Worm (Caenorhabditis elegans): ENCODE data around the gene arf-1.

Gene arf-1

DNA sequence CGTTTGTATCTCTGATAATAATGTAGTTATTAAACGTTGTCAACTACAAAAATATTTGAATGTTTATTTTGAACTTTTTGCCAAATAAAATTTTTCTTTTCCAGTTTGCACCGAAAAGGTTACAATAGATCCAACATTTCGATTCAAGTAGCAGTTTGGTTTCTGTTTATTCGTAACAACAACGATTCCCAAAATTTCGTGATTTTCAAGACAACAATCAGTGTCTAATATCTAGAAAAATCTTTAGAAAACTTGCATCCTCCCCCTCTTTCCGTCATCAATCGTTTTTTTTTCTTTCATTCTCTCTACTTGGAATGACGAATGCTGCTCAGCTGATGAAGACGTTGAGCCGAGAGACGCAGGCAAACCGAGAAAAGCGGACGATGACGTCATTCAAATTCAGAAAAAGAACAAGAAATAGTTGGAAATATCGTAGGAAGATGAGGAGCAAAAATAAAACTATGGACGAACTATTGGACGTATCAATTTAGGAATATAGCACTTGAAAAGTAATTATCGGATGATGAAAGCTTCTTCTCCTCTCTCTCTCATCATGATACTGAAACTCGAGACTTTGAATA lies 43.9 kb downstream of the arf-1 start (continued):
- TF ChIP-seq lsy-2 (tag; optimal IDR thresholded peaks at IDR 0.05): peak; percentile 58 to 66
- no peak for TF ChIP-seq daf-16 (GFP tag; optimal IDR thresholded peaks at IDR 0.05)
- TF ChIP-seq daf-16 (tag; optimal IDR thresholded peaks at IDR 0.05): no peak
- TF ChIP-seq gei-8 (GFP tag; optimal IDR thresholded peaks at IDR 0.05): no peak
- no peak for TF ChIP-seq zfp-2 (tag; optimal IDR thresholded peaks at IDR 0.05)
- no peak for TF ChIP-seq mdt-29 (GFP tag; IDR thresholded peaks at IDR 0.05)
- no peak for TF ChIP-seq attf-4 (tag; optimal IDR thresholded peaks at IDR 0.05)
- TF ChIP-seq ama-1 (optimal IDR thresholded peaks at IDR 0.05): no peak
- peak; percentile 44; the same call in 1 of the 2 replicates for TF ChIP-seq hmg-1.1 (GFP tag; IDR thresholded peaks at IDR 0.05)
- TF ChIP-seq ctbp-1 (GFP tag; IDR thresholded peaks at IDR 0.05): peak; percentile 84
- no peak for TF ChIP-seq arid-1 (GFP tag; conservative IDR thresholded peaks at IDR 0.05)
- no peak for TF ChIP-seq set-16 (GFP tag; IDR thresholded peaks at IDR 0.05)
- no peak for TF ChIP-seq Y105C5A.15 (GFP tag; IDR thresholded peaks at IDR 0.05)
- TF ChIP-seq ceh-62 (tag; optimal IDR thresholded peaks at IDR 0.05): no peak
- no peak for TF ChIP-seq tag-97 (GFP tag; IDR thresholded peaks at IDR 0.05)
- no peak for TF ChIP-seq spr-1 (tag; optimal IDR thresholded peaks at IDR 0.05)
- 0 out of 2 replicates have a peak, but pooled peaks have one; percentile 28 for TF ChIP-seq zfp-3 (GFP tag; conservative IDR thresholded peaks at IDR 0.05)
- no peak for TF ChIP-seq ztf-11 (tag; optimal IDR thresholded peaks at IDR 0.05)
- no peak for TF ChIP-seq lin-38 (GFP tag; IDR thresholded peaks at IDR 0.05)
- TF ChIP-seq jun-1 (tag; optimal IDR thresholded peaks at IDR 0.05): no peak
- no peak for TF ChIP-seq dve-1 (tag; optimal IDR thresholded peaks at IDR 0.05; ENCODE audit: insufficient read depth)
- no peak for TF ChIP-seq aly-2 (tag; optimal IDR thresholded peaks at IDR 0.05)
- peak; percentile 59 for TF ChIP-seq mep-1 (tag; optimal IDR thresholded peaks at IDR 0.05)
- TF ChIP-seq skn-1 (tag; optimal IDR thresholded peaks at IDR 0.05): no peak
- no peak for TF ChIP-seq lim-7 (GFP tag; IDR thresholded peaks at IDR 0.05)
- TF ChIP-seq mdl-1 (tag; optimal IDR thresholded peaks at IDR 0.05): no peak
- peak; percentile 64 for TF ChIP-seq hlh-11 (tag; optimal IDR thresholded peaks at IDR 0.05)

DNA sequence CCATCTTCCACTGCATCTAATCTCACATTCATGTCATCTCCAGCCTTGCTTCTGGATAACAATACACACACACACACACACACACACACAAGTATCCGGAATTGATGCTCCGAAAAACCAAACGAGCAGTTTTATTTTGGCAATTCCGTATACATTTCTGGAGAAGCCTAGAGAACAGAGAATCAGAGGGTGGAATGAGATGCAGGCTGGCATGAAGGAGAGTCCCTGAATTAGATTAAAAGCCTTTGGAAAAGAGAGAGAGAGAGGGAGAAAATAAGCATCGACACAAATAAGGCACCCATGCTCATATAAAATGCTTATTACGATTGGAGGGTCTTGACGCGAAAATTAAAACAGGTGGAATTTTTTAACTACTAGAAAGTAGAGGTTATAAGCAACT lies 46.0 kb downstream of the arf-1 start:
- TF ChIP-seq aha-1 (tag) (peak; percentile 85), hif-1 (tag; optimal IDR thresholded peaks at IDR 0.05) (no peak), lin-29 (GFP tag; IDR thresholded peaks at IDR 0.05) (no peak), tra-1 (GFP tag; IDR thresholded peaks at IDR 0.05) (no peak), lim-7 (GFP tag; IDR thresholded peaks at IDR 0.05) (no peak), F44E2.7 (GFP tag; IDR thresholded peaks at IDR 0.05) (no peak), lin-15B (tag; optimal IDR thresholded peaks at IDR 0.05) (no peak), dmd-6 (GFP tag; IDR thresholded peaks at IDR 0.05) (no peak), attf-4 (tag; optimal IDR thresholded peaks at IDR 0.05) (no peak), T26A8.4 (GFP tag; IDR thresholded peaks at IDR 0.05) (no peak), dmd-8 (GFP tag; IDR thresholded peaks at IDR 0.05) (no peak), spr-1 (tag; optimal IDR thresholded peaks at IDR 0.05) (no peak), Y105C5A.15 (GFP tag; IDR thresholded peaks at IDR 0.05) (no peak), zfp-3 (GFP tag; conservative IDR thresholded peaks at IDR 0.05) (no peak), unc-62 (GFP tag; optimal IDR thresholded peaks at IDR 0.05 in 1 of 2) (peak in 1 of 2 experiments; percentile 1), unc-62 (tag; optimal IDR thresholded peaks at IDR 0.05) (no peak), ceh-32 (tag; optimal IDR thresholded peaks at IDR 0.05; ENCODE audit: poor library complexity) (no peak), set-16 (GFP tag; IDR thresholded peaks at IDR 0.05) (no peak), R02D3.7 (tag; optimal IDR thresholded peaks at IDR 0.05) (no peak), Y5F2A.4 (GFP tag; optimal IDR thresholded peaks at IDR 0.05) (no peak), ceh-62 (tag; optimal IDR thresholded peaks at IDR 0.05) (no peak), aly-2 (tag; optimal IDR thresholded peaks at IDR 0.05) (no peak), mes-2 (tag; optimal IDR thresholded peaks at IDR 0.05; ENCODE audit: poor library complexity, severe bottlenecking) (no peak), ctbp-1 (GFP tag; IDR thresholded peaks at IDR 0.05) (0 out of 2 replicates have a peak, but pooled peaks have one; percentile 7), zag-1 (tag; optimal IDR thresholded peaks at IDR 0.05) (no peak), Y75B8A.6 (GFP tag; IDR thresholded peaks at IDR 0.05) (no peak), dpl-1 (GFP tag; optimal IDR thresholded peaks at IDR 0.05) (no peak), nhr-25 (tag; optimal IDR thresholded peaks at IDR 0.05; ENCODE audit: borderline replicate concordance, insufficient read depth) (no peak), lin-13 (GFP tag; optimal IDR thresholded peaks at IDR 0.05) (no peak), lsy-2 (tag; optimal IDR thresholded peaks at IDR 0.05) (peak in 1 of 2 experiments; percentile 28), pha-4 (GFP tag; IDR thresholded peaks at IDR 0.05) (no peak), pha-4 (tag; optimal IDR thresholded peaks at IDR 0.05) (no peak), zip-2 (tag; optimal IDR thresholded peaks at IDR 0.05) (no peak)

Data from whole organism, L4 larva.